Worm (Caenorhabditis elegans) whole organism, L3 larva: ENCODE measurements around the gene C29F4.3.
A peak's percentile ranks its signal among the peaks of the same experiment; 100 is the strongest.

Experiments
- R02D3.7 ChIP-seq: fragments of 150-350 bp; optimal IDR thresholded peaks from 2 replicates; lab custom pipeline; 2014; ENCODE audit warnings: missing biosample characterization, missing genetic modification characterization
- ZK546.5 ChIP-seq: sonication (generic microtip); optimal IDR thresholded peaks from 2 replicates; lab custom pipeline; 2017; ENCODE audit warnings: missing biosample characterization, missing genetic modification characterization
- ama-1 ChIP-seq: fragments of 150-350 bp; optimal IDR thresholded peaks from 2 replicates; lab custom pipeline; 2018
- ceh-16 ChIP-seq: sonication (generic microtip); optimal IDR thresholded peaks from 2 replicates; lab custom pipeline; 2017; ENCODE audit warnings: missing biosample characterization, missing genetic modification characterization
- ceh-82 ChIP-seq: fragments of 150-350 bp; optimal IDR thresholded peaks from 2 replicates; lab custom pipeline; 2014; ENCODE audit warnings: missing biosample characterization, missing genetic modification characterization
- ceh-9 ChIP-seq: sonication (generic microtip); optimal IDR thresholded peaks from 2 replicates; lab custom pipeline; 2018; ENCODE audit warnings: missing biosample characterization, missing genetic modification characterization
- daf-12 ChIP-seq: fragments of 150-350 bp; optimal IDR thresholded peaks from 2 replicates; lab custom pipeline; 2014; ENCODE audit warnings: missing biosample characterization, missing genetic modification reagents, missing genetic modification characterization
- egl-27 ChIP-seq: sonication (generic microtip); optimal IDR thresholded peaks from 4 replicates; lab custom pipeline; 2017; ENCODE audit warnings: missing biosample characterization, missing genetic modification reagents, missing genetic modification characterization
- egl-5 ChIP-seq: fragments of 150-350 bp; optimal IDR thresholded peaks from 2 replicates; lab custom pipeline; 2017; ENCODE audit warnings: missing biosample characterization, missing genetic modification reagents, missing genetic modification characterization, inconsistent platforms
- elt-1 ChIP-seq: fragments of 150-350 bp; optimal IDR thresholded peaks from 2 replicates; lab custom pipeline; 2014; ENCODE audit warnings: missing biosample characterization, missing genetic modification characterization
- elt-2 ChIP-seq: sonication (generic microtip); optimal IDR thresholded peaks from 2 replicates; lab custom pipeline; 2016; ENCODE audit warnings: missing genetic modification reagents, mild to moderate bottlenecking, missing genetic modification characterization, missing compliant biosample characterization
- elt-3 ChIP-seq, 3 experiments: fragments of 150-350 bp in 1 of 3; sonication (generic microtip) in 2 of 3; optimal IDR thresholded peaks; 2 replicates in 2 of 3; 4 replicates in 1 of 3; lab custom pipeline; 2014 to 2017; ENCODE audit warnings: missing biosample characterization in 3 of 3, missing genetic modification characterization in 3 of 3
- eor-1 ChIP-seq, 2 experiments: fragments of 150-350 bp; optimal IDR thresholded peaks; 2 replicates each; lab custom pipeline; 2014 to 2018; ENCODE audit warnings: missing biosample characterization in 2 of 2, missing genetic modification characterization in 2 of 2
- fkh-10 ChIP-seq: sonication (generic microtip); optimal IDR thresholded peaks from 2 replicates; lab custom pipeline; 2017; ENCODE audit warnings: missing biosample characterization, missing genetic modification reagents, missing genetic modification characterization
- fos-1 ChIP-seq: fragments of 150-350 bp; optimal IDR thresholded peaks from 2 replicates; lab custom pipeline; 2014; ENCODE audit warnings: missing biosample characterization, missing genetic modification characterization
- hmg-11 ChIP-seq: sonication (generic microtip); optimal IDR thresholded peaks from 2 replicates; lab custom pipeline; 2016; ENCODE audit warnings: missing genetic modification characterization, missing compliant biosample characterization
- jun-1 ChIP-seq: fragments of 150-350 bp; optimal IDR thresholded peaks from 2 replicates; lab custom pipeline; 2014; ENCODE audit warnings: missing biosample characterization, missing genetic modification reagents, missing genetic modification characterization
- lin-39 ChIP-seq: fragments of 150-350 bp; optimal IDR thresholded peaks from 2 replicates; lab custom pipeline; 2018; ENCODE audit warnings: missing biosample characterization, missing genetic modification reagents, missing genetic modification characterization
- mdl-1 ChIP-seq: fragments of 150-350 bp; optimal IDR thresholded peaks from 2 replicates; lab custom pipeline; 2014; ENCODE audit warnings: missing biosample characterization, missing genetic modification characterization
- nfya-1 ChIP-seq: sonication (generic microtip); optimal IDR thresholded peaks from 2 replicates; lab custom pipeline; 2017; ENCODE audit warnings: missing genetic modification characterization, mild to moderate bottlenecking, missing compliant biosample characterization, antibody characterized with exemption, moderate library complexity; ENCODE audit not compliant: insufficient read depth
- nhr-12 ChIP-seq: fragments of 150-350 bp; optimal IDR thresholded peaks from 2 replicates; lab custom pipeline; 2014; ENCODE audit warnings: missing biosample characterization, missing genetic modification characterization
- nhr-23 ChIP-seq: fragments of 150-350 bp; optimal IDR thresholded peaks from 2 replicates; lab custom pipeline; 2014; ENCODE audit warnings: missing biosample characterization, missing genetic modification reagents, missing genetic modification characterization
- nhr-25 ChIP-seq: sonication (generic microtip); optimal IDR thresholded peaks from 2 replicates; lab custom pipeline; 2017; ENCODE audit warnings: missing biosample characterization, missing genetic modification characterization
- nhr-43 ChIP-seq: sonication (generic microtip); optimal IDR thresholded peaks from 2 replicates; lab custom pipeline; 2016; ENCODE audit warnings: mild to moderate bottlenecking, missing genetic modification characterization, missing compliant biosample characterization; ENCODE audit not compliant: poor library complexity, severe bottlenecking
- nhr-76 ChIP-seq: fragments of 150-350 bp; sonication (generic microtip); optimal IDR thresholded peaks from 5 replicates; lab custom pipeline; 2014; ENCODE audit warnings: missing biosample characterization, missing genetic modification characterization
- nhr-77 ChIP-seq: fragments of 150-350 bp; optimal IDR thresholded peaks from 2 replicates; lab custom pipeline; 2014; ENCODE audit warnings: missing biosample characterization, missing genetic modification characterization
- pha-4 ChIP-seq: fragments of 150-350 bp; optimal IDR thresholded peaks from 2 replicates; lab custom pipeline; 2014; ENCODE audit warnings: missing biosample characterization, missing genetic modification reagents, missing genetic modification characterization
- pqm-1 ChIP-seq: fragments of 150-350 bp; optimal IDR thresholded peaks from 2 replicates; lab custom pipeline; 2017; ENCODE audit warnings: missing biosample characterization, missing genetic modification characterization, inconsistent platforms
- skn-1 ChIP-seq: fragments of 150-350 bp; optimal IDR thresholded peaks from 2 replicates; lab custom pipeline; 2014; ENCODE audit warnings: missing biosample characterization, missing genetic modification characterization
- snpc-4 ChIP-seq: fragments of 150-350 bp; optimal IDR thresholded peaks from 2 replicates; lab custom pipeline; 2014; ENCODE audit warnings: missing biosample characterization, missing genetic modification characterization
- unc-39 ChIP-seq: sonication (generic microtip); optimal IDR thresholded peaks from 4 replicates; lab custom pipeline; 2017; ENCODE audit warnings: missing biosample characterization, missing genetic modification characterization
- unc-62 ChIP-seq: fragments of 150-350 bp; sonication (generic microtip); optimal IDR thresholded peaks from 4 replicates; lab custom pipeline; 2014; ENCODE audit warnings: missing biosample characterization, missing genetic modification reagents, missing genetic modification characterization
- ztf-11 ChIP-seq: fragments of 150-350 bp; optimal IDR thresholded peaks from 2 replicates; lab custom pipeline; 2014; ENCODE audit warnings: missing biosample characterization, missing genetic modification characterization

The C29F4.3 gene

DNA sequence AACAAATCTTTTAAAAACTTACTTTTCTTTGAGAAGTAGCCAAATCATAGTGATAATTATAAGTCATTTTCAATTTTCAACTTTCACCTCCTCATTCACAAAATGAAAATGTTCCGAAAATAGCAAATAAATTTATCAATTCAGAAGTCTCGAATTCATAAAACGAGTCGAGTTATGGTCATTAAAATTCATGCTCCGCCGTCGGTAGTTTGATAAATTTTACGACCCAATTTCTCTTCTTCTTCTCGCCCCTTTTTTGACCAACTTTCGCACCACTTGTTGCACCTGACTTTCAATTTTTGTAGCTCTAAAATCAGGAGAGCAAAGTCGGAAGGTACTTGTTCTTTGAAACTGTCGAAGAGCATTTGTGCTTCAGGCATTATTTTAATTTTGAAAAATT lies 6.3 kb upstream of the C29F4.3 start, which contains the start of gene best-7:
Gene best-7 (minus strand): TSS at position 239 of the 400 bp plus-strand sequence.
- TF ChIP-seq pqm-1 (tag; lab: Kevin White, UChicago) = peak; percentile 11
- no peak for TF ChIP-seq ztf-11 (tag; lab: Kevin White, UChicago)
- peak; percentile 53 for TF ChIP-seq elt-2

DNA sequence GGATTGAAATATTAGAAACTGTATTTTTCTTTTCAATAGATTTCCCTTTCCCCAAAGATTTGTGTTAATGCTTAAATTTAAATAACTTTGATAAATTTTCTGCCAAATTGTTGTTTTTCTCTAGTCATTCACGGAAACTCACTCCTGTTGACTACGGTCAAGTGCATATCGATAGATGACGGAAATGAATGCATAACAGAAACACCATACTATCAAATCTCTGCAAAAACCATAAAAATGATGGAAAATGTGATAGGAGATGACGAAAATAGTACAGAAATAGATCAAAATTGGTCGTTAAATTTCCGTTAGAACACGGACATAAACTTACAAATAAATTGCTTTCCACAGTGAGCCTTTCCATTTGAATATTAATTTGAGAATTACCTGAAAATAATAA lies 5.2 kb upstream of the C29F4.3 start:
- TF ChIP-seq nhr-77 (no peak), nfya-1 (tag; lab: Kevin White, UChicago) (no peak), ZK546.5 (tag; lab: Kevin White, UChicago) (no peak), ceh-82 (no peak), nhr-76 (tag; lab: Kevin White, UChicago) (no peak), lin-39 (tag; lab: Kevin White, UChicago) (no peak), egl-27 (tag; lab: Kevin White, UChicago) (no peak), eor-1 (tag; optimal IDR thresholded peaks at IDR 0.05; lab: Kevin White, UChicago) (no peak), jun-1 (tag; lab: Kevin White, UChicago) (no peak), ceh-9 (tag; lab: Kevin White, UChicago) (no peak), elt-2 (peak; percentile 45), nhr-25 (tag; lab: Kevin White, UChicago) (no peak), unc-39 (no peak), pqm-1 (tag; lab: Kevin White, UChicago) (peak; percentile 12), elt-3 (tag; optimal IDR thresholded peaks at IDR 0.05; lab: Kevin White, UChicago) (no peak), egl-5 (no peak), hmg-11 (tag; lab: Kevin White, UChicago) (no peak)
- TF ChIP-seq, all 47 proteins: peak for 2

DNA sequence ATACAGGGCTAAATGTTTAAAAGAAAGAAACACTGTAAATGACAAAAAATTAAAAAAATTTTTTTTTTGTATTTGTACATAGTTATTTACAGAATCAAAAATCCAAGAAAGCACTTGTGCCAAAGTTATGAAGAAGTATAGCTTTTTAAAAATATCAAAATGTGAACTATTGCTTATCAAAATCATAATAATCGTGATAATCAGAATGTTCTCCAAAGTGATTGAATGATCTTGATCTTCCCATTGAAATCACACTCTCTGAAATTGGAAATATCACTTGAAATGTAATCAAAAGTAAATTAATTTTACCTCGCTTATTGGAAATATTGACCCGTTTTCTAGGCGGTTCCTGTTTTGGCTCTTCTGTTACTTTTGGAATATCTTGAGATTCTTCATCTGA lies 2.8 kb upstream of the C29F4.3 start:
- TF ChIP-seq nhr-25 (tag; lab: Kevin White, UChicago) = peak; percentile 1
- TF ChIP-seq R02D3.7 (tag; lab: Kevin White, UChicago) = peak; percentile 15
- peak; percentile 29 for TF ChIP-seq nhr-43
- peak in 1 of 3 experiments; percentile 51 for TF ChIP-seq elt-3 (tag; optimal IDR thresholded peaks at IDR 0.05; lab: Kevin White, UChicago)
- TF ChIP-seq snpc-4 (tag; lab: Kevin White, UChicago) = no peak
- TF ChIP-seq, all 47 proteins: peak for 4

DNA sequence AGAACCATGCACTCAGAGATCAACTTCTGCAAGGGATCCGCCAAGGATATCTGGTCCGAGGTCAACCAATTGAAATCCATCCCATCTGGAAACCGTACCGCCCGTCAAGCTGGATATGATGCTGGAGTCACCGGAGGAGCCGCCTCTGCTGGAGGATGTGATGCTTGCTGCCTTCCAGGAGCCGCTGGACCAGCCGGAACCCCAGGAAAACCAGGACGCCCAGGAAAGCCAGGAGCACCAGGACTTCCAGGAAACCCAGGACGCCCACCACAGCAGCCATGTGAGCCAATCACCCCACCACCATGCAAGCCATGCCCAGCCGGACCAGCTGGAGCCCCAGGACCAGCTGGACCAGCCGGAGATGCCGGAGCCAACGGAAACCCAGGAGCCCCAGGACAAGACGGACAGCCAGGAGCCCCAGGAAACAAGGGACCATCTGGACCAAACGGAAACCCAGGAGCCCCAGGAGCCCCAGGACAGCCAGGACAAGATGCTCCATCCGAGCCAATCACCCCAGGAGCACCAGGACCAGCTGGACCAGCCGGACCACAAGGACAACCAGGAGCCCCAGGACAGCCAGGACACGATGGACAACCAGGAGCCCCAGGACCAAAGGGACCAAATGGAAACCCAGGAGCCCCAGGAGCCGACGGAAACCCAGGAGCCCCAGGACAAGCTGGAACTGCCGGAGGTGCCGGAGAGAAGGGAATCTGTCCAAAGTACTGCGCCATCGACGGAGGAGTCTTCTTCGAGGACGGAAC lies 2.1 kb upstream of the C29F4.3 start:
- TF ChIP-seq nhr-43 = peak; percentile 51

DNA sequence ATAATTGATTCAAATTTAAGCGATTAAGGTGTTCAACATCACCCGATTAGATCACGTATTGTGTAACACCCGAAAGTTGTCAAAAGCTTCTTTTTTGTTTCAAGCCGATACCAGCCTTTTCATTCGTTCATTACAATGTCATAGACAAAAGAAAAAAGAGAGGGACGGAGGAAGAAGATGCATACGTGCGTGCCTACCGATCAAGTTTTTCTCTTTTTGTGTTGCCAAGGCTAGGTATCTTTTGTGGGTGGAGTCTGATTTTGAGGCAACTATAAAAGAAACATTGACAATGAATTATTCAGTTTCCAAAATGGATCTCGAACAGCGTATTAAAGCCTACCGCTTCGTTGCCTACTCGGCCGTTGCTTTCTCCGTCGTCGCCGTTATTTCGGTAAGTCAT lies 1.4 kb upstream of the C29F4.3 start, which contains the start of gene col-125:
Gene col-125 (plus strand): TSS at position 301 of the 400 bp plus-strand sequence.
- TF ChIP-seq lin-39 (tag; lab: Kevin White, UChicago) (no peak), unc-39 (no peak), daf-12 (no peak), nhr-12 (tag; lab: Kevin White, UChicago) (no peak), nhr-23 (tag; lab: Kevin White, UChicago) (no peak), ceh-16 (no peak), fos-1 (tag; lab: Kevin White, UChicago) (no peak), elt-2 (no peak), nfya-1 (tag; lab: Kevin White, UChicago) (peak; percentile 21), nhr-25 (tag; lab: Kevin White, UChicago) (peak; percentile 70), pqm-1 (tag; lab: Kevin White, UChicago) (no peak), jun-1 (tag; lab: Kevin White, UChicago) (no peak)

DNA sequence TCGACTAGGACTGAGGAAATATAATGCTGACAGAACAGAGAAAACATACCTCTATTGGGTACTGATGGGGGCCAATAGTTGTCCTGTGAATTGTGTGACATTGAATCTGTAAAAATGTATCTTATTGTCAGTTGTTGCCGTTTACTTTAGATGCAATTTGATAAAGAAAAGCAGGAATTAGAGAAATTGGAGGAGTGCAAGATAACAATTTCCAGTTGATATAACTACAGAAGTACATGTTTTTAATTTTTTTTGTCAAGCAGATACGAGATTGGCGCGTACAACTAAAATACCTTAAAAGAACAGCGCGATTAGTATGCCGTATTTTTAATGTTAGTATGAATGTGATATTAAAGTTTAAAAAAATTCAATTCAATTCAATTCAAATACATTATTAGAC lies 5.7 kb downstream of the C29F4.3 start, which contains the start of gene zip-6:
Gene zip-6 (minus strand): TSS at position 101 of the 400 bp plus-strand sequence.
- TF ChIP-seq egl-27 (tag; lab: Kevin White, UChicago) (no peak), eor-1 (tag; optimal IDR thresholded peaks at IDR 0.05; lab: Kevin White, UChicago) (no peak), nhr-76 (tag; lab: Kevin White, UChicago) (no peak), mdl-1 (tag; lab: Kevin White, UChicago) (no peak), daf-12 (no peak), fkh-10 (GFP tag; lab: Kevin White, UChicago) (no peak), skn-1 (no peak), elt-2 (no peak), nhr-23 (tag; lab: Kevin White, UChicago) (no peak), pha-4 (tag; lab: Kevin White, UChicago) (no peak), ceh-82 (no peak), ama-1 (lab: Kevin White, UChicago) (no peak), unc-62 (GFP tag; lab: Kevin White, UChicago) (no peak), snpc-4 (tag; lab: Kevin White, UChicago) (no peak), nhr-43 (no peak), elt-1 (tag; lab: Kevin White, UChicago) (no peak)
